Fruit fly (Drosophila melanogaster) whole organism, embryonic: ENCODE results near the gene Or82a.

Experiments used
- Adf1 ChIP-seq: fragments of 200-800 bp; sonication (Bioruptor generic); IDR thresholded peaks from 2 replicates; pipeline ENCODE4 v1.3.6; 2022; ENCODE audit warnings: missing biosample characterization, missing genetic modification characterization
- Bgb ChIP-seq: fragments of 200-800 bp; sonication (Bioruptor generic); IDR thresholded peaks from 2 replicates; pipeline ENCODE4 v1.3.6; 2022; ENCODE audit warnings: missing biosample characterization, missing genetic modification characterization; ENCODE audit not compliant: partially characterized antibody
- CG10267 ChIP-seq: fragments of 200-800 bp; sonication (Bioruptor generic); optimal IDR thresholded peaks from 2 replicates; lab custom pipeline; 2018; ENCODE audit warnings: missing biosample characterization, mild to moderate bottlenecking, missing genetic modification characterization, moderate library complexity
- CG10543 ChIP-seq: fragments of 200-800 bp; sonication (Bioruptor generic); optimal IDR thresholded peaks from 3 replicates; lab custom pipeline; 2017; ENCODE audit warnings: missing biosample characterization, mild to moderate bottlenecking, missing genetic modification characterization, moderate library complexity
- CG12769 ChIP-seq: fragments of 200-800 bp; sonication (Bioruptor generic); optimal IDR thresholded peaks from 2 replicates; lab custom pipeline; 2019; ENCODE audit warnings: missing biosample characterization, mild to moderate bottlenecking, missing genetic modification characterization, moderate library complexity
- CG13287 ChIP-seq: fragments of 200-800 bp; sonication (Bioruptor generic); IDR thresholded peaks from 2 replicates; pipeline ENCODE4 v1.3.6; 2022; ENCODE audit warnings: missing biosample characterization, missing genetic modification characterization; ENCODE audit not compliant: partially characterized antibody
- CG13624 ChIP-seq: fragments of 200-800 bp; sonication (Bioruptor generic); optimal IDR thresholded peaks from 2 replicates; lab custom pipeline; 2016; ENCODE audit warnings: missing biosample characterization, missing genetic modification characterization
- CG13894 ChIP-seq: fragments of 200-800 bp; sonication (Bioruptor generic); optimal IDR thresholded peaks from 3 replicates; lab custom pipeline; 2018; ENCODE audit warnings: missing biosample characterization, mild to moderate bottlenecking, missing genetic modification characterization, moderate library complexity
- CG1832 ChIP-seq: fragments of 200-800 bp; sonication (Bioruptor generic); optimal IDR thresholded peaks from 2 replicates; lab custom pipeline; 2017; ENCODE audit warnings: missing biosample characterization, mild to moderate bottlenecking, missing genetic modification characterization, inconsistent platforms
- CG2712 ChIP-seq: fragments of 200-800 bp; optimal IDR thresholded peaks from 3 replicates; lab custom pipeline; 2019; ENCODE audit warnings: missing biosample characterization, mild to moderate bottlenecking, missing genetic modification characterization, moderate library complexity
- CG3163 ChIP-seq: fragments of 200-800 bp; sonication (Bioruptor generic); optimal IDR thresholded peaks from 3 replicates; lab custom pipeline; 2016; ENCODE audit warnings: missing biosample characterization, missing genetic modification characterization
- CG34376 ChIP-seq: fragments of 200-800 bp; sonication (Bioruptor generic); optimal IDR thresholded peaks from 2 replicates; lab custom pipeline; 2018; ENCODE audit warnings: missing biosample characterization, mild to moderate bottlenecking, missing genetic modification characterization
- CG3726 ChIP-seq: fragments of 200-800 bp; sonication (Bioruptor generic); IDR thresholded peaks from 3 replicates; pipeline ENCODE4, ENCODE4 v1.3.6; 2022; ENCODE audit warnings: missing biosample characterization, missing genetic modification characterization
- CG7963 ChIP-seq: fragments of 200-800 bp; sonication (Bioruptor generic); IDR thresholded peaks from 3 replicates; pipeline ENCODE4 v1.3.6; 2022; ENCODE audit warnings: missing biosample characterization, missing genetic modification characterization; ENCODE audit not compliant: partially characterized antibody
- CG9876 ChIP-seq: fragments of 200-800 bp; sonication (Bioruptor generic); optimal IDR thresholded peaks from 2 replicates; lab custom pipeline; 2016; ENCODE audit warnings: missing biosample characterization, missing genetic modification characterization
- Deaf1 ChIP-seq: fragments of 200-800 bp; optimal IDR thresholded peaks from 3 replicates; lab custom pipeline; 2019; ENCODE audit warnings: missing biosample characterization, mild to moderate bottlenecking, missing genetic modification characterization, moderate library complexity
- Dek ChIP-seq: fragments of 200-800 bp; sonication (Bioruptor generic); optimal IDR thresholded peaks from 3 replicates; lab custom pipeline; 2019; ENCODE audit warnings: missing biosample characterization, mild to moderate bottlenecking, missing genetic modification characterization, moderate library complexity
- Dp ChIP-seq: fragments of 200-800 bp; sonication (Bioruptor generic); optimal IDR thresholded peaks from 2 replicates; lab custom pipeline; 2018; ENCODE audit warnings: missing biosample characterization, mild to moderate bottlenecking, missing genetic modification characterization, moderate library complexity
- Fer3 ChIP-seq: fragments of 200-800 bp; sonication (Bioruptor generic); optimal IDR thresholded peaks from 2 replicates; lab custom pipeline; 2018; ENCODE audit warnings: missing biosample characterization, mild to moderate bottlenecking, missing genetic modification characterization, moderate library complexity
- Hand ChIP-seq: fragments of 200-800 bp; sonication (Bioruptor generic); optimal IDR thresholded peaks from 2 replicates; lab custom pipeline; 2017; ENCODE audit warnings: mild to moderate bottlenecking, missing biosample characterization, missing genetic modification reagents, missing genetic modification characterization
- Hr78 ChIP-seq, 2 experiments: fragments of 200-800 bp in 1 of 2; fragments of >200 bp in 1 of 2; sonication (Bioruptor generic) in 1 of 2; optimal IDR thresholded peaks; 2 replicates each; lab custom pipeline; 2017 to 2019; ENCODE audit warnings: missing biosample characterization in 2 of 2, missing genetic modification characterization in 2 of 2, mild to moderate bottlenecking in 1 of 2, moderate library complexity in 1 of 2
- Lim3 ChIP-seq: fragments of 200-800 bp; sonication (Bioruptor generic); IDR thresholded peaks from 2 replicates; pipeline ENCODE4 v1.3.6; 2022; ENCODE audit warnings: missing biosample characterization, missing genetic modification characterization
- Med ChIP-seq: fragments of 200-800 bp; sonication (Bioruptor generic); peaks from one replicate; lab custom pipeline; 2016; ENCODE audit warnings: missing biosample characterization, missing genetic modification characterization, mild to moderate bottlenecking, inconsistent platforms, moderate library complexity
- NfI ChIP-seq: fragments of 200-800 bp; sonication (Bioruptor generic); optimal IDR thresholded peaks from 3 replicates; lab custom pipeline; 2018; ENCODE audit warnings: missing biosample characterization, mild to moderate bottlenecking, missing genetic modification characterization, moderate library complexity
- Optix ChIP-seq: fragments of 200-800 bp; sonication (Bioruptor generic); IDR thresholded peaks from 3 replicates; pipeline ENCODE4 v1.3.6; 2022; ENCODE audit warnings: missing biosample characterization, missing genetic modification characterization
- Pdp1 ChIP-seq, 2 experiments: fragments of 200-800 bp; sonication (Bioruptor generic); optimal IDR thresholded peaks; 3 replicates each; lab custom pipeline; 2016; ENCODE audit warnings: missing biosample characterization in 2 of 2, missing genetic modification characterization in 2 of 2, mild to moderate bottlenecking in 1 of 2, moderate library complexity in 1 of 2
- Rfx ChIP-seq: fragments of 200-800 bp; sonication (Bioruptor generic); IDR thresholded peaks from 2 replicates; pipeline ENCODE4 v1.3.6; 2022; ENCODE audit warnings: missing biosample characterization, missing genetic modification characterization
- Trl ChIP-seq, 3 experiments: fragments of >200 bp in 2 of 3; fragments of 200-800 bp in 1 of 3; sonication (Bioruptor generic) in 1 of 3; optimal IDR thresholded peaks; 2 replicates in 1 of 3; 3 replicates in 2 of 3; lab custom pipeline; 2016 to 2017; ENCODE audit warnings: missing biosample characterization in 1 of 3, missing genetic modification characterization in 1 of 3
- chinmo ChIP-seq: fragments of 200-800 bp; sonication (Bioruptor generic); IDR thresholded peaks from 4 replicates; pipeline ENCODE4 v1.3.6; 2022; ENCODE audit warnings: missing biosample characterization, missing genetic modification characterization; ENCODE audit not compliant: partially characterized antibody
- danr ChIP-seq: fragments of 200-800 bp; sonication (Bioruptor generic); IDR thresholded peaks from 2 replicates; pipeline ENCODE4 v1.3.6; 2022; ENCODE audit warnings: missing biosample characterization, missing genetic modification characterization
- emc ChIP-seq: fragments of 200-800 bp; sonication (Bioruptor generic); optimal IDR thresholded peaks from 2 replicates; lab custom pipeline; 2016; ENCODE audit warnings: missing biosample characterization, missing genetic modification characterization
- esg ChIP-seq: fragments of 200-800 bp; sonication (Bioruptor generic); conservative IDR thresholded peaks from 2 replicates; pipeline ENCODE4 v1.3.6; 2022; ENCODE audit warnings: missing biosample characterization, missing genetic modification characterization
- jing ChIP-seq: fragments of 200-800 bp; sonication (Bioruptor generic); optimal IDR thresholded peaks from 2 replicates; lab custom pipeline; 2018; ENCODE audit warnings: missing biosample characterization, mild to moderate bottlenecking, missing genetic modification characterization
- lbe ChIP-seq: fragments of 200-800 bp; sonication (Bioruptor generic); optimal IDR thresholded peaks from 2 replicates; lab custom pipeline; 2016; ENCODE audit warnings: missing biosample characterization, mild to moderate bottlenecking, missing genetic modification characterization
- nom ChIP-seq: fragments of 200-800 bp; sonication (Bioruptor generic); optimal IDR thresholded peaks from 2 replicates; lab custom pipeline; 2017; ENCODE audit warnings: missing biosample characterization, missing genetic modification characterization, mild to moderate bottlenecking, moderate library complexity, missing genetic modification reagents
- pan ChIP-seq, 4 experiments: fragments of >200 bp in 3 of 4; fragments of 200-800 bp in 1 of 4; sonication (Bioruptor generic) in 1 of 4; optimal IDR thresholded peaks in 3 of 4; IDR thresholded peaks in 1 of 4; 2 replicates each; pipeline versions ENCODE4 v1.3.6 to Lab custom; 2017 to 2022; ENCODE audit warnings: missing biosample characterization in 2 of 4, missing genetic modification characterization in 2 of 4, mixed read lengths in 1 of 4
- peb ChIP-seq: fragments of 200-800 bp; sonication (Bioruptor generic); IDR thresholded peaks from 2 replicates; pipeline ENCODE4 v1.3.6; 2022; ENCODE audit warnings: missing biosample characterization, missing genetic modification characterization
- sens-2 ChIP-seq: fragments of 200-800 bp; sonication (Bioruptor generic); IDR thresholded peaks from 2 replicates; pipeline ENCODE4 v1.3.6; 2022; ENCODE audit warnings: missing biosample characterization, missing genetic modification characterization
- sisA ChIP-seq: fragments of 200-800 bp; sonication (Bioruptor generic); IDR thresholded peaks from 2 replicates; pipeline ENCODE4 v1.3.6; 2022; ENCODE audit warnings: missing biosample characterization, missing genetic modification characterization
- slbo ChIP-seq: fragments of 200-800 bp; sonication (Bioruptor generic); IDR thresholded peaks from 2 replicates; pipeline ENCODE4 v1.3.6; 2022; ENCODE audit warnings: missing biosample characterization, missing genetic modification characterization
- sqz ChIP-seq: fragments of 200-800 bp; sonication (Bioruptor generic); optimal IDR thresholded peaks from 3 replicates; lab custom pipeline; 2018; ENCODE audit warnings: missing biosample characterization, mild to moderate bottlenecking, missing genetic modification characterization
- stc ChIP-seq: fragments of 200-800 bp; sonication (Bioruptor generic); IDR thresholded peaks from 2 replicates; pipeline ENCODE4 v1.3.6; 2022; ENCODE audit warnings: missing biosample characterization, missing genetic modification characterization

The Or82a gene

DNA sequence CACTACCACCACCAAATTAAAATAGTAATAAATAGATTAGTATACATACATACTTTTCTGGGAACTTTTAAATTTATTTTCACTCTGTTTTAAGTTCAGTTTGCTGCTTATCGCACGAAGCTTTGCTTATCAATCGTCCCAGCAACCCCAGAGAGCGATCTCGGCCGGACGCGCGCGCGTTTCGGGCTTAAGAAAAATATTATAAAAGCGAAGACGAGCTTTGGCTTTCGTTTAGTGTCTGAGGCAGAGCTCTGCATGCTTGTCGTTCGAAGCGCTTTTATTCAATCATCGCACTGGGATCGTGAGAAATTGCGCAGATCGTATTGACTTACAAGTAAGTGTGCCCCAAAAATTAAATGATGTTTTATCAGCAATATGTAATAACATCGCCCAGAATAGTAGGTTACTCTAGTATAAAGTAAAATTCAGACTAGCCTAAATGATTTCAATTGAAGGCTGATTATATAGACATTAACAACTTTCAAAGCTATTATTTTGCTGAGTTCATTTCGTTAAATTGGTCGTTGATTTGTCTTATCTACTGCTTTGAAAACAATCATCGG lies 21.7 kb upstream of the Or82a start, which contains the start of gene Gel (continued):
- TF ChIP-seq sqz (GFP tag; lab: Kevin White, UChicago) (no peak), Med (GFP tag; lab: Kevin White, UChicago) (peak; percentile 38), Adf1 (GFP tag; lab: Robert Waterston, UW) (no peak), CG13624 (GFP tag; lab: Kevin White, UChicago) (peak; percentile 7), Pdp1 (GFP tag; optimal IDR thresholded peaks at IDR 0.05; lab: Kevin White, UChicago) (peak in 1 of 2 experiments; percentile 48), slbo (GFP tag; lab: Robert Waterston, UW) (no peak), CG10267 (tag; lab: Kevin White, UChicago) (no peak), Hand (GFP tag; lab: Kevin White, UChicago) (no peak), NfI (GFP tag; lab: Kevin White, UChicago) (no peak), CG1832 (GFP tag; lab: Kevin White, UChicago) (no peak), sisA (GFP tag; lab: Robert Waterston, UW) (no peak), stc (GFP tag; lab: Robert Waterston, UW) (no peak), chinmo (GFP tag; lab: Robert Waterston, UW) (0 out of 4 replicates have a peak, but pooled peaks have one; percentile 28), danr (GFP tag; lab: Robert Waterston, UW) (no peak), sens-2 (GFP tag; lab: Robert Waterston, UW) (no peak), Dp (GFP tag; lab: Kevin White, UChicago) (no peak), emc (GFP tag; lab: Kevin White, UChicago) (no peak), Bgb (GFP tag; lab: Robert Waterston, UW) (0 out of 2 replicates have a peak, but pooled peaks have one; percentile 18), esg (no peak), jing (GFP tag; lab: Kevin White, UChicago) (no peak), CG34376 (peak; percentile 88), CG10543 (GFP tag; lab: Kevin White, UChicago) (peak; percentile 3), CG2712 (tag; lab: Kevin White, UChicago) (no peak)
- TF ChIP-seq, all 482 proteins: peak for 10

- peak; percentile 8 for TF ChIP-seq CG12769 (tag; lab: Kevin White, UChicago)
- TF ChIP-seq CG9876 (GFP tag; lab: Kevin White, UChicago), result no peak
- peak; percentile 10 for TF ChIP-seq Deaf1
- peak; percentile 20 for TF ChIP-seq nom (GFP tag; lab: Kevin White, UChicago)
- 0 out of 2 replicates have a peak, but pooled peaks have one; percentile 18 for TF ChIP-seq Rfx (GFP tag; lab: Robert Waterston, UW)
- TF ChIP-seq CG3163 (GFP tag; lab: Kevin White, UChicago), result peak; percentile 76
- no peak for TF ChIP-seq Lim3
- no peak for TF ChIP-seq CG7963 (GFP tag; lab: Robert Waterston, UW)
- TF ChIP-seq Med (GFP tag; lab: Kevin White, UChicago), result peak; percentile 49
- TF ChIP-seq peb (GFP tag; lab: Robert Waterston, UW), result no peak
- peak; percentile 12; the same call in 1 of the 2 replicates for TF ChIP-seq CG13287 (GFP tag; lab: Robert Waterston, UW)
- TF ChIP-seq Dek (tag; lab: Kevin White, UChicago), result no peak
- peak; percentile 6 for TF ChIP-seq lbe (GFP tag; lab: Kevin White, UChicago)
- no peak for TF ChIP-seq CG3726
- TF ChIP-seq Trl (optimal IDR thresholded peaks at IDR 0.05; lab: Kevin White, UChicago), result peak in 1 of 2 experiments; percentile 5
- no peak for TF ChIP-seq Trl (GFP tag; optimal IDR thresholded peaks at IDR 0.05; lab: Kevin White, UChicago)
- no peak for TF ChIP-seq Optix (GFP tag; lab: Robert Waterston, UW)
- TF ChIP-seq Fer3 (tag; lab: Kevin White, UChicago), result no peak
- TF ChIP-seq pan (optimal IDR thresholded peaks at IDR 0.05; lab: Kevin White, UChicago), result no peak
- peak in 1 of 2 experiments; percentile 9 for TF ChIP-seq pan (GFP tag; optimal IDR thresholded peaks at IDR 0.05 in 1 of 2, IDR thresholded peaks at IDR 0.05 in 1 of 2)
- TF ChIP-seq CG13894, result no peak
- no peak for TF ChIP-seq Hr78 (GFP tag; optimal IDR thresholded peaks at IDR 0.05; lab: Kevin White, UChicago)
These were observed 20.2 kb upstream of the Or82a start for dm6 chr3R:4236534-4236933.
